Worm (Caenorhabditis elegans) whole organism, early embryonic: ENCODE results near the gene W04E12.7.
"Not testable (repeated sequence)": the region's sequence is repeated elsewhere in the genome, so short reads cannot be mapped to it uniquely, and the experiment has no call there.

Source experiments
- B0310.2 ChIP-seq: sonication (generic microtip); optimal IDR thresholded peaks from 2 replicates; lab custom pipeline; 2016; ENCODE audit warnings: mild to moderate bottlenecking, missing genetic modification characterization, missing compliant biosample characterization
- F13C5.2 ChIP-seq: sonication (generic microtip); optimal IDR thresholded peaks from 2 replicates; lab custom pipeline; 2017; ENCODE audit warnings: mild to moderate bottlenecking, missing genetic modification characterization, inconsistent platforms, missing compliant biosample characterization
- aly-1 ChIP-seq: sonication (generic microtip); optimal IDR thresholded peaks from 2 replicates; lab custom pipeline; 2016; ENCODE audit warnings: missing genetic modification characterization, missing compliant biosample characterization
- ama-1 ChIP-seq: fragments of 150-350 bp; optimal IDR thresholded peaks from 2 replicates; lab custom pipeline; 2014
- ceh-13 ChIP-seq: fragments of 200-800 bp; sonication (Bioruptor generic); optimal IDR thresholded peaks from 2 replicates; lab custom pipeline; 2018; ENCODE audit warnings: mild to moderate bottlenecking, missing genetic modification characterization, missing compliant biosample characterization
- ceh-36 ChIP-seq: sonication (generic microtip); optimal IDR thresholded peaks from 2 replicates; lab custom pipeline; 2016; ENCODE audit warnings: missing genetic modification characterization, inconsistent platforms, missing compliant biosample characterization
- ets-7 ChIP-seq: sonication (generic microtip); optimal IDR thresholded peaks from 2 replicates; lab custom pipeline; 2016; ENCODE audit warnings: missing genotype, missing genetic modification characterization, missing compliant biosample characterization
- flt-1 ChIP-seq: fragments of 200-800 bp; sonication (Bioruptor generic); IDR thresholded peaks from 2 replicates; pipeline ENCODE4 v1.3.6; 2022; ENCODE audit warnings: missing genetic modification characterization, missing compliant biosample characterization
- hmbx-1 ChIP-seq: sonication (generic microtip); optimal IDR thresholded peaks from 2 replicates; lab custom pipeline; 2016; ENCODE audit warnings: mild to moderate bottlenecking, missing genetic modification characterization, missing compliant biosample characterization
- hmg-4 ChIP-seq: fragments of 200-800 bp; sonication (Bioruptor generic); optimal IDR thresholded peaks from 2 replicates; lab custom pipeline; 2018; ENCODE audit warnings: mild to moderate bottlenecking, missing genetic modification characterization, missing compliant biosample characterization
- hnd-1 ChIP-seq: sonication (generic microtip); optimal IDR thresholded peaks from 2 replicates; lab custom pipeline; 2016; ENCODE audit warnings: missing genetic modification characterization, missing compliant biosample characterization
- pes-1 ChIP-seq: fragments of 200-800 bp; sonication (Bioruptor generic); IDR thresholded peaks from 2 replicates; pipeline ENCODE4 v1.3.6; 2022; ENCODE audit warnings: missing genetic modification reagents, missing genetic modification characterization, missing compliant biosample characterization
- scrt-1 ChIP-seq: fragments of 200-800 bp; sonication (Bioruptor generic); IDR thresholded peaks from 2 replicates; pipeline ENCODE4 v1.3.6; 2022; ENCODE audit warnings: missing genetic modification characterization, missing compliant biosample characterization
- sea-1 ChIP-seq: fragments of 200-800 bp; sonication (Bioruptor generic); conservative IDR thresholded peaks from 2 replicates; pipeline ENCODE4 v1.3.6; 2022; ENCODE audit warnings: missing genetic modification characterization, missing compliant biosample characterization
- tbx-11 ChIP-seq: fragments of 200-800 bp; sonication (Bioruptor generic); IDR thresholded peaks from 2 replicates; pipeline ENCODE4 v1.3.6; 2022; ENCODE audit warnings: missing genetic modification characterization, missing compliant biosample characterization
- tbx-37 ChIP-seq: fragments of 200-800 bp; sonication (Bioruptor generic); conservative IDR thresholded peaks from 2 replicates; pipeline ENCODE4 v1.3.6; 2022; ENCODE audit warnings: missing genetic modification reagents, missing genetic modification characterization, missing compliant biosample characterization
- tra-4 ChIP-seq: sonication (generic microtip); optimal IDR thresholded peaks from 2 replicates; lab custom pipeline; 2017; ENCODE audit warnings: missing genetic modification characterization, missing compliant biosample characterization

W04E12.7 gene

ce11 chrV:19717933-19718332 is 19.4 kb downstream of the W04E12.7 start:
- TF ChIP-seq tra-4 (tag; lab: Kevin White, UChicago): no peak
- TF ChIP-seq hmg-4 (GFP tag; lab: Kevin White, UChicago): no peak
- TF ChIP-seq ets-7 (tag; lab: Kevin White, UChicago): no peak
- TF ChIP-seq pes-1 (GFP tag; lab: Robert Waterston, UW): no peak
- no peak for TF ChIP-seq ama-1 (lab: Kevin White, UChicago)
- TF ChIP-seq F13C5.2: no peak
- no peak for TF ChIP-seq ceh-13
- no peak for TF ChIP-seq flt-1
- TF ChIP-seq ceh-36: no peak
- TF ChIP-seq scrt-1: no peak
- TF ChIP-seq hmbx-1 (tag; lab: Kevin White, UChicago): no peak
- no peak for TF ChIP-seq tbx-11 (GFP tag; lab: Robert Waterston, UW)
- TF ChIP-seq B0310.2 (tag; lab: Kevin White, UChicago): no peak
- TF ChIP-seq hnd-1 (tag; lab: Kevin White, UChicago): no peak
- no peak for TF ChIP-seq tbx-37

DNA sequence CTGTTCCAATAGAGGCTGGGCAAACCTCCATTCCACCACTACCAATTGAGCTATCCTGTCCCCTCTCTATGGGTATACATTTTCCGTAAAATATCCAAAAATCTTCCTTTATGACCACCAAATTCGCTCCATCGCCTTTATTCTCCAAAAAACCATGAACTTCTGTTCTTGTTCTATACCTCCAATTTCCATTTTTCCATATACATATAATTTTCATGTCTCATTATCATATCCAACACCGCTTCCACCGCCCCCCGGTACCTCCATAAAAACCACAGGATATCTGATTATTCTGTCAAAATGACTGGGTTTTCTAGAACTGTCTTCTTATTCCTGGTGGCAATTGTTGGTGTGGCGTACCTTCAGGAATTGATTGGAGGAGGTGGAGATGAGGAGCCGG is 21.5 kb downstream of the W04E12.7 start, which contains the start of gene Y43F8C.17:
Y43F8C.17 (plus strand) TSS at position 301 of the 400 bp plus-strand sequence.
- TF ChIP-seq pes-1 (GFP tag; lab: Robert Waterston, UW) (no peak), hmg-4 (GFP tag; lab: Kevin White, UChicago) (no peak), tbx-37 (no peak), ceh-36 (no peak), sea-1 (GFP tag; lab: Robert Waterston, UW) (no peak), tra-4 (tag; lab: Kevin White, UChicago) (no peak), ets-7 (tag; lab: Kevin White, UChicago) (no peak), ama-1 (lab: Kevin White, UChicago) (no peak), tbx-11 (GFP tag; lab: Robert Waterston, UW) (no peak), ceh-13 (no peak), B0310.2 (tag; lab: Kevin White, UChicago) (no peak), hnd-1 (tag; lab: Kevin White, UChicago) (no peak), F13C5.2 (no peak), aly-1 (tag; lab: Kevin White, UChicago) (no peak), hmbx-1 (tag; lab: Kevin White, UChicago) (no peak), flt-1 (no peak), scrt-1 (no peak)

DNA sequence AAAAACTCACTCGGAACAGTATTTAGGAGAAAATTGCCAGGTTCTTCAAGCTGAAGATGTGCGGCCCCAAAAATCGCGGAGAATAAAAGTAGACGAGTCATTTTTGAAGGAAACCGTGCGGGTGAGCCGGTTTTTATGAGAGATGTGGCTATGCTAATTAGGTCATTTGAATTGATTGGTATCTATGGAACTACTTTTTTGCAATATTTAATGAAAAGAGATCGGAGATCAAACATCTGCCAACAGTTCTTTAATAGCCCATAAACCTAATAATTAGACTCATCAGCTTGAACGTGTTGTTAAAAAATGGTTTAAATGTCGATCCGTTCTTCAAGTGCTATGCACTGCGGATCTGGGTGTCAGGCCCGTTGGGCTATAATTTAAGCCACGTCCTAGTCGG is 21.9 kb downstream of the W04E12.7 start, which contains the start of gene Y43F8C.16:
Y43F8C.16 (minus strand) TSS at position 101 of the 400 bp plus-strand sequence.
- TF ChIP-seq tbx-11 (GFP tag; lab: Robert Waterston, UW) (no peak), sea-1 (GFP tag; lab: Robert Waterston, UW) (no peak), hmg-4 (GFP tag; lab: Kevin White, UChicago) (no peak), F13C5.2 (no peak), ceh-13 (no peak), tbx-37 (no peak), scrt-1 (no peak), B0310.2 (tag; lab: Kevin White, UChicago) (no peak), flt-1 (no peak), hnd-1 (tag; lab: Kevin White, UChicago) (no peak), tra-4 (tag; lab: Kevin White, UChicago) (no peak), ets-7 (tag; lab: Kevin White, UChicago) (no peak), ama-1 (lab: Kevin White, UChicago) (no peak), ceh-36 (no peak), pes-1 (GFP tag; lab: Robert Waterston, UW) (no peak), aly-1 (tag; lab: Kevin White, UChicago) (no peak), hmbx-1 (tag; lab: Kevin White, UChicago) (no peak)

ce11 chrV:19711646-19712045 is 25.7 kb downstream of the W04E12.7 start, which contains the start of gene Y43F8C.23:
TSS of gene Y43F8C.23 (minus strand) at chrV:19711746.
- not testable (repeated sequence) for TF ChIP-seq pes-1 (GFP tag; lab: Robert Waterston, UW); scrt-1; ama-1 (lab: Kevin White, UChicago)

- TF ChIP-seq scrt-1; ceh-13; tra-4 (tag; lab: Kevin White, UChicago): not testable (repeated sequence)
Measured at ce11 chrV:19710514-19710913, 26.8 kb downstream of the W04E12.7 start, which contains the start of gene Y43F8C.15. TSS of gene Y43F8C.15 (minus strand) at chrV:19710614.

- TF ChIP-seq tra-4 (tag; lab: Kevin White, UChicago) (no peak), aly-1 (tag; lab: Kevin White, UChicago) (no peak), hmg-4 (GFP tag; lab: Kevin White, UChicago) (no peak), tbx-37 (no peak), tbx-11 (GFP tag; lab: Robert Waterston, UW) (no peak), hnd-1 (tag; lab: Kevin White, UChicago) (no peak), hmbx-1 (tag; lab: Kevin White, UChicago) (no peak), ceh-36 (no peak), F13C5.2 (no peak), ceh-13 (no peak), ets-7 (tag; lab: Kevin White, UChicago) (no peak), ama-1 (lab: Kevin White, UChicago) (no peak), pes-1 (GFP tag; lab: Robert Waterston, UW) (no peak), scrt-1 (no peak)
Measured at ce11 chrV:19708849-19709248, 28.5 kb downstream of the W04E12.7 start, which contains the start of gene srv-3. TSS of gene srv-3 (minus strand) at chrV:19708949.

- TF ChIP-seq B0310.2 (tag; lab: Kevin White, UChicago) (no peak), tbx-11 (GFP tag; lab: Robert Waterston, UW) (no peak), pes-1 (GFP tag; lab: Robert Waterston, UW) (no peak), tra-4 (tag; lab: Kevin White, UChicago) (no peak)
Measured at ce11 chrV:19697348-19698172, 39.8 kb downstream of the W04E12.7 start, which contains the start of the genes Y43F8C.13 and ani-3. TSS of gene Y43F8C.13 (minus strand) at chrV:19697398. TSS of gene ani-3 (plus strand) at chrV:19697732.
